Worm (Caenorhabditis elegans): ENCODE measurements around the gene ZK809.9.

ZK809.9 gene

DNA sequence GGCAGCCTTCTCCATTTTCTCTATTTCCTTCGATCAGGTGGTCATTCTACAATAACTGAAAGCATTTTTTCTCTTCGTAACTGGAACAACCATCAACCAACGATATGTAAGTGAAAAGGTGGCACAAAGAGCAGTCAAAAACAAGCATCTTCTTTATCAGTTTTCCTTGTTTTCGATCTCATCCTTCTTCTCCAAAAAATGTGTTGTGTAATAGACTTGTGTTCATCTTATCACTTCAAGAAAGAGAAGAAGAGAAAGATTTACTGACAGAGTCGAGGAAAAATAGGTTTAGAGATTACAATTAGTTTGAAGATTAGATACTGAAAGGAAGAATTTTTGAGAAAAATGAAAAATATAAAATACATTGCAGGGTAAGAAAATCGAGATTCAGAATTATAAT lies 19.8 kb upstream of the ZK809.9 start:
- TF ChIP-seq pes-1 (GFP tag; IDR thresholded peaks at IDR 0.05) (no peak), ceh-36 (tag; optimal IDR thresholded peaks at IDR 0.05) (no peak), hmg-4 (GFP tag; optimal IDR thresholded peaks at IDR 0.05) (no peak), flt-1 (GFP tag; IDR thresholded peaks at IDR 0.05) (no peak), scrt-1 (GFP tag; IDR thresholded peaks at IDR 0.05) (no peak)

DNA sequence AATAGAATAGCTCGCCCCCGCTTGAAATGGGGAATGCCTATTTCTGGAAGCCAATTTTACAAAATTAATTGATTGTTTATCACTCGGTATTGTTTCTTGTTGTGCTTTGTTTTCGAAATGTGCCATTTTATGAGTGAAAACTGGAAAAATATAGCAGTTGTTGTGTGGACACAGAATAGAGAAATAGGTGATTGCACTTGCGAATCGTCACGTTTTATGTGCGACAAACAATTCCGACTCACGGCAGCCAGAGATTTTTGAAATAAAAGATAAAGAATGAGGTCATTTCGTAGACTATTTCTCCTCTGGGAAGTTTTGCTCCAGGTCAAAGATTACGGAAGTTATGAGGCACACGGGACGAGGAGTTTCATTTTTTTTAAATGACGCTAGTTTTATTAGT lies 18.2 kb upstream of the ZK809.9 start:
- TF ChIP-seq hnd-1 (tag; optimal IDR thresholded peaks at IDR 0.05): no peak
- no peak for TF ChIP-seq ceh-36 (tag; optimal IDR thresholded peaks at IDR 0.05)
- TF ChIP-seq sea-1 (GFP tag; conservative IDR thresholded peaks at IDR 0.05): no peak
- TF ChIP-seq aly-1 (tag; optimal IDR thresholded peaks at IDR 0.05): no peak
- TF ChIP-seq tra-4 (tag; optimal IDR thresholded peaks at IDR 0.05): no peak
- TF ChIP-seq B0310.2 (tag; optimal IDR thresholded peaks at IDR 0.05): no peak
- no peak for TF ChIP-seq tbx-11 (GFP tag; IDR thresholded peaks at IDR 0.05)
- no peak for TF ChIP-seq ceh-13 (GFP tag; optimal IDR thresholded peaks at IDR 0.05)
- TF ChIP-seq hmbx-1 (tag; optimal IDR thresholded peaks at IDR 0.05): no peak
- no peak for TF ChIP-seq ets-7 (tag; optimal IDR thresholded peaks at IDR 0.05)
- TF ChIP-seq scrt-1 (GFP tag; IDR thresholded peaks at IDR 0.05): no peak
- TF ChIP-seq ama-1 (optimal IDR thresholded peaks at IDR 0.05): no peak
- TF ChIP-seq pes-1 (GFP tag; IDR thresholded peaks at IDR 0.05): no peak
- TF ChIP-seq F13C5.2 (tag; optimal IDR thresholded peaks at IDR 0.05): no peak

DNA sequence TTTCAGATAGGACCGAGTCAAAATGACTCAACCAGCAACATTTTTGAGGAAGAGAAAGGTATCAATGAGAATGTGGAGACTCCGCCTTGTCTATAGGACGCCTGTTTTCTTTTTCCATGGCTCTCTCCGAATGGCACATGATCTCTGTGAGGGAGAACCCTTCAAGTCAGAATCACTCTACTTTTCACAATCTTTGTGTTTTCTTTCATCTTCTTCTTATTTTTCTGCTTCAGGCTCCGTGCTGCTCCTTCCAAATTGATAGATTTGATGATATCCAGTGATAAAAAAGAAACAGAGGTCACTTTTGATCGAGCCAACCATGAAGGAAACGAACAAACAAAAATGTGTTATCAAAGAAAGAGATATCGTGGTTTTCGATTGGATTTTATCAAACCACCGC lies 16.1 kb upstream of the ZK809.9 start, which contains the start of gene ZK809.8:
ZK809.8 (minus strand) TSS at position 34 of the 400 bp plus-strand sequence.
- TF ChIP-seq tra-4 (tag; optimal IDR thresholded peaks at IDR 0.05) (no peak), ceh-13 (GFP tag; optimal IDR thresholded peaks at IDR 0.05) (no peak), ets-7 (tag; optimal IDR thresholded peaks at IDR 0.05) (no peak), tbx-37 (GFP tag; conservative IDR thresholded peaks at IDR 0.05) (no peak), sea-1 (GFP tag; conservative IDR thresholded peaks at IDR 0.05) (no peak), hmbx-1 (tag; optimal IDR thresholded peaks at IDR 0.05) (no peak), pes-1 (GFP tag; IDR thresholded peaks at IDR 0.05) (no peak), aly-1 (tag; optimal IDR thresholded peaks at IDR 0.05) (no peak), F13C5.2 (tag; optimal IDR thresholded peaks at IDR 0.05) (no peak), tbx-11 (GFP tag; IDR thresholded peaks at IDR 0.05) (no peak), flt-1 (GFP tag; IDR thresholded peaks at IDR 0.05) (no peak)

DNA sequence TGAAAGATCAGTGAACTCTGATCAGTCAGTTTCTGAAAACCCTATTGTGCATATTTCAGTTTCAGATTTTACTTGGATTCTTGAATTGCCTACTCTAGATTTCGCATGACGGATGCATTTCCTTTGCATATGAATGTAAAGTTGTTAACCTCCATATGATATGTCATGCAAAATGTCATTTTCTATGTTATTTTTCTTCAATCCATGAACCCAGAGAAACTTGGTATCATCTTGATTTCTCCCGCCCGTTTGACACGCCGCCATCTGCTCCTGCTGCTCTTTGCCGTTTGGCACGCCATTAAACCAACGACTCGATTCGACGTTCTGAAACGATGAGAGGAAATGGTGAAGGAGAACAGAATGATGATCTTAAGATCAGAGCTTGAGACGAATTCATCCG lies 14.8 kb upstream of the ZK809.9 start:
- TF ChIP-seq ama-1 (optimal IDR thresholded peaks at IDR 0.05) (no peak), ceh-13 (GFP tag; optimal IDR thresholded peaks at IDR 0.05) (no peak), sea-1 (GFP tag; conservative IDR thresholded peaks at IDR 0.05) (no peak), scrt-1 (GFP tag; IDR thresholded peaks at IDR 0.05) (no peak), F13C5.2 (tag; optimal IDR thresholded peaks at IDR 0.05) (no peak), pes-1 (GFP tag; IDR thresholded peaks at IDR 0.05) (no peak)

DNA sequence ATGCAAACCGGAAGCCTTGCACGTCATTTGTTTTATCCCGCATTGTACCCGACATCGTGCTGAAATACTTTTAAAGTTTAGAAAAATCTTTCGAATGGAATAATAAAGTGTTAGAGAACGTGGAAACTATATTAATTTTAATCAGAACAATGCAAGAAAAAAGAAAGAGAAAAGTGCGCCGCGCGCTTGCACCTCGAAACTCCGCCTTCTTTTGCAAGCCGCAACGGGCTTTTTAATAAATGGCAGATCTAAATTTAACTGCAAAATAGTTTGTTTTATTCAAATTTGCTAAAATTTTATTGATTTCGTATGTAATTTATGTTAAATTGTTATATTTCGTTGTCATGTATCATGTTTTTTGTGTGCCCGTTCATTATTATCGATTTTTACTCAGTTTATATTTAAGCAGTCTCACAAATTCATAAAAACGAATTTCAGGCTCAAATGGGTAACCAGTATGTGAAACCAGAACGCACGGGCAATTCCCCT lies 13.1 kb upstream of the ZK809.9 start, which contains the start of the genes acl-3 and ndub-6:
acl-3 (minus strand) TSS at position 59 of the 489 bp plus-strand sequence.
ndub-6 (plus strand) TSS at position 439 of the 489 bp plus-strand sequence.
- TF ChIP-seq tra-4 (tag; optimal IDR thresholded peaks at IDR 0.05): no peak
- TF ChIP-seq hmg-4 (GFP tag; optimal IDR thresholded peaks at IDR 0.05): no peak

DNA sequence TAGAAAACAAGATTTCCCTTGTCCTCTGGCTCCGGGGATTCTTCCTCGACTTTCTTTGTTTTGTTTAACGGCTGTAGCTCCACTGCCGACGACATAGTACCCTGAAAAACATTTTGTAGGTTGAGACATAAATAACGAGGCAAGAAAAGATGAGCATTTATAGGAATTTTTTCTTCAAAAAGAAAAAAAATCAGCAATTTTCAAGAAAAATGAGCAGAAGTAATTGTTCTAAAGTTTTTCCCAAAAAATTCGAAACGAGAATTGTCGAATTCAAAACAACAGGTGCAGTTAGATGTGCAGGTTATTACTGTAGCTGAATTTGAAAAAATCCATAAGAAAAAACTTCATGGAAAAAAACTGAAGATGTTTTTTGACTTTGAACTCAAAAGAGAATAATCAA lies 9.7 kb upstream of the ZK809.9 start, which contains the start of gene ent-1:
ent-1 (minus strand) TSS at position 101 of the 400 bp plus-strand sequence.
- TF ChIP-seq flt-1 (GFP tag; IDR thresholded peaks at IDR 0.05): no peak
- no peak for TF ChIP-seq hmg-4 (GFP tag; optimal IDR thresholded peaks at IDR 0.05)
- no peak for TF ChIP-seq ceh-36 (tag; optimal IDR thresholded peaks at IDR 0.05)
- no peak for TF ChIP-seq pes-1 (GFP tag; IDR thresholded peaks at IDR 0.05)
- TF ChIP-seq tbx-37 (GFP tag; conservative IDR thresholded peaks at IDR 0.05): no peak
- TF ChIP-seq ama-1 (optimal IDR thresholded peaks at IDR 0.05): no peak
- TF ChIP-seq aly-1 (tag; optimal IDR thresholded peaks at IDR 0.05): no peak
- no peak for TF ChIP-seq tra-4 (tag; optimal IDR thresholded peaks at IDR 0.05)
- no peak for TF ChIP-seq F13C5.2 (tag; optimal IDR thresholded peaks at IDR 0.05)
- no peak for TF ChIP-seq tbx-11 (GFP tag; IDR thresholded peaks at IDR 0.05)
- no peak for TF ChIP-seq B0310.2 (tag; optimal IDR thresholded peaks at IDR 0.05)
- TF ChIP-seq hnd-1 (tag; optimal IDR thresholded peaks at IDR 0.05): no peak
- TF ChIP-seq ceh-13 (GFP tag; optimal IDR thresholded peaks at IDR 0.05): no peak
- TF ChIP-seq ets-7 (tag; optimal IDR thresholded peaks at IDR 0.05): no peak
- no peak for TF ChIP-seq scrt-1 (GFP tag; IDR thresholded peaks at IDR 0.05)
- TF ChIP-seq hmbx-1 (tag; optimal IDR thresholded peaks at IDR 0.05): no peak
- TF ChIP-seq sea-1 (GFP tag; conservative IDR thresholded peaks at IDR 0.05): no peak

DNA sequence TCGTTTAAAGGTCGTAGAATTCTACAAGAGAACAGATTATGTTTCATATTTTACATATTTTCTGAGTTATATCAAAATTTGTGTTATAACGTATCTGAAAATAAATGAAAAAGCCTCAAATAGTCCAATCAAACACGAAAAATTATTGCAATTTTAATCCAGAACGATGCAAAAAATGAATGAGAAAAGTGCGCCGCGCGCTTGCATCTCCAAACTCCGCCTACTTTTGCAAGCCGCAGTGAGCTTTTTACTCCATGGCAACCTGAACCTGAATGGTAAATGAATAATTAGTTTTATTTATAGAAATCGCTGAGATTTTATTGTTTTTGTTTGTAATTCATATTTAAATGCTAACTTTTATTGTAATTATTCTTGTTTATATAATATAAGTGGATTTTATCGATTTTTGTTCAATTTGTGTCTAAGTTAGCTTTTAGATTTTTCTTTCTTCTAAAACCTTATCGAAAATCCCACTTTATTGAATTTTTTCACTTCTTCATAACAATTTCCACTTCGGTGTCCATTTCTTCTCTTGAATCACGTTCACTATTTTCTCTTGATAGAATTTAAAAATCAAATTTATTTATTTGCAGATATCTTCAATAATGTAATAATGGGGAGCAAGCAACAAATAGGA lies 8.8 kb upstream of the ZK809.9 start, which contains the start of gene ZK809.5:
ZK809.5 (plus strand) TSS at position 587 of the 637 bp plus-strand sequence.
- TF ChIP-seq hmbx-1 (tag; optimal IDR thresholded peaks at IDR 0.05): no peak
- TF ChIP-seq ceh-13 (GFP tag; optimal IDR thresholded peaks at IDR 0.05): no peak
- TF ChIP-seq tbx-11 (GFP tag; IDR thresholded peaks at IDR 0.05): no peak
- no peak for TF ChIP-seq tra-4 (tag; optimal IDR thresholded peaks at IDR 0.05)
- no peak for TF ChIP-seq sea-1 (GFP tag; conservative IDR thresholded peaks at IDR 0.05)
- TF ChIP-seq ets-7 (tag; optimal IDR thresholded peaks at IDR 0.05): no peak
- TF ChIP-seq pes-1 (GFP tag; IDR thresholded peaks at IDR 0.05): no peak
- TF ChIP-seq scrt-1 (GFP tag; IDR thresholded peaks at IDR 0.05): no peak
- TF ChIP-seq hnd-1 (tag; optimal IDR thresholded peaks at IDR 0.05): no peak
- no peak for TF ChIP-seq B0310.2 (tag; optimal IDR thresholded peaks at IDR 0.05)
- no peak for TF ChIP-seq tbx-37 (GFP tag; conservative IDR thresholded peaks at IDR 0.05)

DNA sequence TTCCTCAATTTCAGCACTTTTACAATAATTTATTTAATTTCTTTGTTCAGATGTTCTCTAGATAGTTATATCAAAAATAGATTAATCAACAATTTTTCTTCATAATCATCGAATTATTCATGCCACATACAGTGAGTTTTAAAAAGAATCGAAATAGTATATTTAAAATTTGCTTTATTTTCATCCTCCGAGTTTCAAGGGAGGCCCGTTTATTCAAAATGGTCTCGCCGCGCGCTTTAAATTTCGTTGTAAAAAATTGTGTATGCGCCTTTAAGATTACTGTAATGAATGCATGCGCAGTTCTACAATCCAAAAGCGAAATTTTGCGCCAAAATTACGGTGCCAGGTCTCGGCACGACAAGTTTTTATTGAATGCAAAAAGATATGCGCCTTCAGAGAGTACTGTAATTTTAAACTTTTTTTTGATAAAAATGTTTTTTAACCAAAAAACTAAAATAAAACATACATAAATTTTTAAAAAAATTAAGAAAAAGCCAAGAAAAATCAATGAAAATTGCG lies 5.3 kb upstream of the ZK809.9 start, which contains the start of gene ZK792.1:
ZK792.1 (plus strand) TSS at position 51 of the 519 bp plus-strand sequence.
- no peak for TF ChIP-seq tbx-11 (GFP tag; IDR thresholded peaks at IDR 0.05)
- no peak for TF ChIP-seq tbx-37 (GFP tag; conservative IDR thresholded peaks at IDR 0.05)
- TF ChIP-seq sea-1 (GFP tag; conservative IDR thresholded peaks at IDR 0.05): no peak
- no peak for TF ChIP-seq B0310.2 (tag; optimal IDR thresholded peaks at IDR 0.05)
- no peak for TF ChIP-seq ceh-36 (tag; optimal IDR thresholded peaks at IDR 0.05)
- TF ChIP-seq ets-7 (tag; optimal IDR thresholded peaks at IDR 0.05): no peak
- no peak for TF ChIP-seq aly-1 (tag; optimal IDR thresholded peaks at IDR 0.05)
- TF ChIP-seq tra-4 (tag; optimal IDR thresholded peaks at IDR 0.05): no peak
- TF ChIP-seq hnd-1 (tag; optimal IDR thresholded peaks at IDR 0.05): no peak
- TF ChIP-seq hmbx-1 (tag; optimal IDR thresholded peaks at IDR 0.05): no peak
- no peak for TF ChIP-seq F13C5.2 (tag; optimal IDR thresholded peaks at IDR 0.05)
- no peak for TF ChIP-seq scrt-1 (GFP tag; IDR thresholded peaks at IDR 0.05)
- no peak for TF ChIP-seq ceh-13 (GFP tag; optimal IDR thresholded peaks at IDR 0.05)
- TF ChIP-seq flt-1 (GFP tag; IDR thresholded peaks at IDR 0.05): no peak
